Fruit fly (Drosophila melanogaster): ENCODE data around the gene Pi3K92E.

The Pi3K92E gene

dm6 chr3R:20588480-20588785 is 46.1 kb downstream of the Pi3K92E start, which contains the start of gene Srp72 (continued):
- TF ChIP-seq HHEX (GFP tag; optimal IDR thresholded peaks at IDR 0.05): peak; percentile 22
- TF ChIP-seq da (GFP tag; optimal IDR thresholded peaks at IDR 0.05): no peak
- peak; percentile 41 for TF ChIP-seq grau (tag; optimal IDR thresholded peaks at IDR 0.05)
- TF ChIP-seq CG6813 (GFP tag; optimal IDR thresholded peaks at IDR 0.05): no peak
- TF ChIP-seq toy (GFP tag; IDR thresholded peaks at IDR 0.05): no peak
- no peak for TF ChIP-seq sr (GFP tag; IDR thresholded peaks at IDR 0.05)
- peak; percentile 41 for TF ChIP-seq Sox102F (GFP tag; optimal IDR thresholded peaks at IDR 0.05)
- TF ChIP-seq chn (GFP tag; optimal IDR thresholded peaks at IDR 0.05): peak; percentile 45
- no peak for TF ChIP-seq pita (GFP tag; optimal IDR thresholded peaks at IDR 0.05)
- TF ChIP-seq Hr39 (optimal IDR thresholded peaks at IDR 0.05): no peak
- TF ChIP-seq Nf-YA (GFP tag; IDR thresholded peaks at IDR 0.05): no peak
- TF ChIP-seq CG18476 (GFP tag; optimal IDR thresholded peaks at IDR 0.05): peak; percentile 65
- peak; percentile 66 for TF ChIP-seq CG4424 (GFP tag; optimal IDR thresholded peaks at IDR 0.05)
- no peak for TF ChIP-seq CG12219 (GFP tag; optimal IDR thresholded peaks at IDR 0.05)
- no peak for TF ChIP-seq Sox100B (GFP tag; optimal IDR thresholded peaks at IDR 0.05)
- no peak for TF ChIP-seq Neu2 (GFP tag; optimal IDR thresholded peaks at IDR 0.05; ENCODE audit: borderline replicate concordance)
- TF ChIP-seq inv (GFP tag; IDR thresholded peaks at IDR 0.05; ENCODE audit: partially characterized antibody): no peak
- no peak for TF ChIP-seq psq (GFP tag; optimal IDR thresholded peaks at IDR 0.05)
- no peak for TF ChIP-seq CG7987 (GFP tag; optimal IDR thresholded peaks at IDR 0.05)
- no peak for TF ChIP-seq unc-4 (GFP tag; IDR thresholded peaks at IDR 0.05; ENCODE audit: partially characterized antibody)
- peak; percentile 56 for TF ChIP-seq CG13775 (GFP tag; optimal IDR thresholded peaks at IDR 0.05)
- peak; percentile 16 for TF ChIP-seq tup (GFP tag; optimal IDR thresholded peaks at IDR 0.05)
- no peak for TF ChIP-seq ac (GFP tag; optimal IDR thresholded peaks at IDR 0.05)
- TF ChIP-seq pb (GFP tag; optimal IDR thresholded peaks at IDR 0.05): no peak
- peak; percentile 50 for TF ChIP-seq Fer2 (tag; optimal IDR thresholded peaks at IDR 0.05)
- no peak for TF ChIP-seq eyg (GFP tag; optimal IDR thresholded peaks at IDR 0.05)
- TF ChIP-seq CG4360 (GFP tag; IDR thresholded peaks at IDR 0.05): no peak
- no peak for TF ChIP-seq fu2 (GFP tag; optimal IDR thresholded peaks at IDR 0.05)
- no peak for TF ChIP-seq cato (GFP tag; optimal IDR thresholded peaks at IDR 0.05; ENCODE audit: borderline replicate concordance)
- no peak for TF ChIP-seq Doc3 (GFP tag; IDR thresholded peaks at IDR 0.05; ENCODE audit: partially characterized antibody)
- no peak for TF ChIP-seq p53 (GFP tag; optimal IDR thresholded peaks at IDR 0.05)
- TF ChIP-seq CG31441 (GFP tag; IDR thresholded peaks at IDR 0.05): 0 out of 2 replicates have a peak, but pooled peaks have one; percentile 21
- TF ChIP-seq CG14710 (tag; optimal IDR thresholded peaks at IDR 0.05): peak; percentile 75
- TF ChIP-seq CG1832 (GFP tag; optimal IDR thresholded peaks at IDR 0.05): no peak
- TF ChIP-seq CG12071 (GFP tag; optimal IDR thresholded peaks at IDR 0.05): no peak
- peak; percentile 10 for TF ChIP-seq cwo (GFP tag; optimal IDR thresholded peaks at IDR 0.05)
- TF ChIP-seq CG32532 (GFP tag; IDR thresholded peaks at IDR 0.05): peak; percentile 63; the same call in 1 of the 2 replicates
- TF ChIP-seq CG13296 (GFP tag; optimal IDR thresholded peaks at IDR 0.05): peak; percentile 22
- TF ChIP-seq CG2116 (GFP tag; optimal IDR thresholded peaks at IDR 0.05): peak; percentile 18
- TF ChIP-seq Hr51 (GFP tag; optimal IDR thresholded peaks at IDR 0.05): peak; percentile 19 to 33
- peak; percentile 57 for TF ChIP-seq CG12104 (GFP tag; optimal IDR thresholded peaks at IDR 0.05)
- TF ChIP-seq exex (tag; optimal IDR thresholded peaks at IDR 0.05): peak; percentile 37
- TF ChIP-seq CG3163 (GFP tag; optimal IDR thresholded peaks at IDR 0.05): no peak
- TF ChIP-seq CG2712 (tag; optimal IDR thresholded peaks at IDR 0.05): peak; percentile 65
- no peak for TF ChIP-seq slp2 (GFP tag; optimal IDR thresholded peaks at IDR 0.05)
- TF ChIP-seq Hmr (GFP tag; optimal IDR thresholded peaks at IDR 0.05): peak; percentile 37
- no peak for TF ChIP-seq CG15073 (GFP tag; optimal IDR thresholded peaks at IDR 0.05)
- TF ChIP-seq ci (GFP tag; IDR thresholded peaks at IDR 0.05): peak; percentile 71
- no peak for TF ChIP-seq Bgb (GFP tag; IDR thresholded peaks at IDR 0.05; ENCODE audit: partially characterized antibody)
- no peak for TF ChIP-seq Poxn (GFP tag; IDR thresholded peaks at IDR 0.05)
- TF ChIP-seq CG6765 (GFP tag; optimal IDR thresholded peaks at IDR 0.05): no peak

Measured in whole organism, embryonic.